Worm (Caenorhabditis elegans) whole organism, L4 larva: ENCODE data around the gene VC5.2.

Experiments
- F49E8.2 ChIP-seq: sonication (generic microtip); optimal IDR thresholded peaks from 2 replicates; lab custom pipeline; 2016; ENCODE audit warnings: missing compliant biosample characterization, mild to moderate bottlenecking, missing genetic modification characterization, borderline replicate concordance
- T26A8.4 ChIP-seq: fragments of 200-800 bp; sonication (Bioruptor generic); IDR thresholded peaks from 2 replicates; pipeline ENCODE4 v1.3.6; 2022; ENCODE audit warnings: missing genetic modification characterization, missing compliant biosample characterization
- Y105C5A.15 ChIP-seq: fragments of 200-800 bp; sonication (Bioruptor generic); IDR thresholded peaks from 2 replicates; pipeline ENCODE4 v1.3.6; 2022; ENCODE audit warnings: missing genetic modification characterization, missing compliant biosample characterization
- Y75B8A.6 ChIP-seq: fragments of 200-800 bp; sonication (Bioruptor generic); IDR thresholded peaks from 2 replicates; pipeline ENCODE4 v1.3.6; 2022; ENCODE audit warnings: missing genetic modification reagents, missing genetic modification characterization, missing compliant biosample characterization
- ama-1 ChIP-seq: fragments of 150-350 bp; optimal IDR thresholded peaks from 2 replicates; lab custom pipeline; 2014; ENCODE audit warnings: inconsistent platforms, mixed read lengths
- daf-19 ChIP-seq: fragments of 200-800 bp; sonication (Bioruptor generic); conservative IDR thresholded peaks from 2 replicates; pipeline ENCODE4 v1.3.6; 2022; ENCODE audit warnings: missing genetic modification characterization, missing compliant biosample characterization
- dmd-8 ChIP-seq: fragments of 200-800 bp; sonication (Bioruptor generic); IDR thresholded peaks from 2 replicates; pipeline ENCODE4 v1.3.6; 2022; ENCODE audit warnings: missing genetic modification characterization, missing compliant biosample characterization
- dpl-1 ChIP-seq: fragments of 150-350 bp; optimal IDR thresholded peaks from 2 replicates; lab custom pipeline; 2014; ENCODE audit warnings: missing biosample characterization, missing genetic modification reagents, missing genetic modification characterization
- egl-27 ChIP-seq: sonication (generic microtip); optimal IDR thresholded peaks from 3 replicates; lab custom pipeline; 2017; ENCODE audit warnings: missing biosample characterization, missing genetic modification reagents, missing genetic modification characterization
- egl-43 ChIP-seq: fragments of 200-800 bp; sonication (Bioruptor generic); IDR thresholded peaks from 2 replicates; pipeline ENCODE4 v1.3.6; 2022; ENCODE audit warnings: missing genetic modification reagents, missing genetic modification characterization, missing compliant biosample characterization
- fos-1 ChIP-seq: fragments of 150-350 bp; optimal IDR thresholded peaks from 2 replicates; lab custom pipeline; 2014; ENCODE audit warnings: missing biosample characterization, missing genetic modification characterization
- gei-8 ChIP-seq: fragments of 200-800 bp; sonication (Bioruptor generic); optimal IDR thresholded peaks from 2 replicates; lab custom pipeline; 2018; ENCODE audit warnings: mild to moderate bottlenecking, missing genetic modification characterization, missing compliant biosample characterization
- lim-7 ChIP-seq: fragments of 200-800 bp; sonication (Bioruptor generic); IDR thresholded peaks from 2 replicates; pipeline ENCODE4 v1.3.6; 2022; ENCODE audit warnings: missing genetic modification characterization, missing compliant biosample characterization
- lin-1 ChIP-seq: fragments of 200-800 bp; sonication (Bioruptor generic); IDR thresholded peaks from 2 replicates; pipeline ENCODE4 v1.3.6; 2022; ENCODE audit warnings: missing genetic modification reagents, missing genetic modification characterization, missing compliant biosample characterization
- lin-13 ChIP-seq: fragments of 150-350 bp; optimal IDR thresholded peaks from 2 replicates; lab custom pipeline; 2014; ENCODE audit warnings: missing biosample characterization, missing genetic modification reagents, missing genetic modification characterization
- lin-38 ChIP-seq: fragments of 200-800 bp; sonication (Bioruptor generic); IDR thresholded peaks from 2 replicates; pipeline ENCODE4 v1.3.6; 2022; ENCODE audit warnings: missing genetic modification reagents, missing genetic modification characterization, missing compliant biosample characterization
- lsy-2 ChIP-seq, 2 experiments: fragments of 150-350 bp in 1 of 2; sonication (generic microtip) in 1 of 2; optimal IDR thresholded peaks; 2 replicates each; lab custom pipeline; 2014 to 2017; ENCODE audit warnings: missing biosample characterization in 2 of 2, missing genetic modification characterization in 2 of 2
- madf-5 ChIP-seq, 2 experiments: fragments of 200-800 bp; sonication (Bioruptor generic); IDR thresholded peaks; 2 replicates each; pipeline ENCODE4 v1.3.6; 2022; ENCODE audit warnings: missing compliant biosample characterization in 2 of 2, missing genetic modification characterization in 2 of 2
- mdl-1 ChIP-seq, 2 experiments: fragments of 150-350 bp in 1 of 2; sonication (generic microtip) in 1 of 2; optimal IDR thresholded peaks; 2 replicates each; lab custom pipeline; 2014 to 2017; ENCODE audit warnings: missing biosample characterization in 2 of 2, missing genetic modification characterization in 2 of 2
- mep-1 ChIP-seq: fragments of 150-350 bp; sonication (generic microtip); optimal IDR thresholded peaks from 3 replicates; lab custom pipeline; 2014; ENCODE audit warnings: missing biosample characterization, missing genetic modification characterization
- mes-2 ChIP-seq: sonication (generic microtip); optimal IDR thresholded peaks from 2 replicates; lab custom pipeline; 2016; ENCODE audit warnings: missing genotype, mild to moderate bottlenecking, missing genetic modification characterization, missing compliant biosample characterization; ENCODE audit not compliant: poor library complexity, severe bottlenecking
- mxl-2 ChIP-seq: fragments of 200-800 bp; sonication (Bioruptor generic); conservative IDR thresholded peaks from 2 replicates; pipeline ENCODE4 v1.3.6; 2022; ENCODE audit warnings: missing genetic modification reagents, missing genetic modification characterization, missing compliant biosample characterization
- mxl-3 ChIP-seq: fragments of 200-800 bp; sonication (Bioruptor generic); optimal IDR thresholded peaks from 2 replicates; lab custom pipeline; 2018; ENCODE audit warnings: mild to moderate bottlenecking, missing genetic modification characterization, missing compliant biosample characterization
- nhr-11 ChIP-seq: fragments of 150-350 bp; optimal IDR thresholded peaks from 2 replicates; lab custom pipeline; 2014; ENCODE audit warnings: missing biosample characterization, missing genetic modification characterization
- nhr-237 ChIP-seq: sonication (generic microtip); optimal IDR thresholded peaks from 2 replicates; lab custom pipeline; 2017; ENCODE audit warnings: missing biosample characterization, missing genetic modification characterization
- nhr-25 ChIP-seq: sonication (generic microtip); optimal IDR thresholded peaks from 2 replicates; lab custom pipeline; 2017; ENCODE audit warnings: missing genetic modification characterization, mild to moderate bottlenecking, missing compliant biosample characterization, antibody characterized with exemption, moderate library complexity, borderline replicate concordance; ENCODE audit not compliant: insufficient read depth
- nhr-28 ChIP-seq: fragments of 150-350 bp; optimal IDR thresholded peaks from 2 replicates; lab custom pipeline; 2014; ENCODE audit warnings: missing biosample characterization, missing genetic modification characterization
- nhr-42 ChIP-seq: fragments of 200-800 bp; sonication (Bioruptor generic); IDR thresholded peaks from 2 replicates; pipeline ENCODE4 v1.3.6; 2022; ENCODE audit warnings: missing genetic modification characterization, missing compliant biosample characterization
- nhr-48 ChIP-seq: sonication (generic microtip); optimal IDR thresholded peaks from 2 replicates; lab custom pipeline; 2016; ENCODE audit warnings: mild to moderate bottlenecking, missing genetic modification characterization, missing compliant biosample characterization
- nhr-76 ChIP-seq: fragments of 150-350 bp; optimal IDR thresholded peaks from 2 replicates; lab custom pipeline; 2014; ENCODE audit warnings: missing biosample characterization, missing genetic modification characterization
- sdz-12 ChIP-seq: fragments of 200-800 bp; sonication (Bioruptor generic); optimal IDR thresholded peaks from 2 replicates; lab custom pipeline; 2018; ENCODE audit warnings: mild to moderate bottlenecking, missing genetic modification characterization, missing compliant biosample characterization
- snpc-1.2 ChIP-seq: fragments of 200-800 bp; sonication (Bioruptor generic); IDR thresholded peaks from 2 replicates; pipeline ENCODE4 v1.3.6; 2022; ENCODE audit warnings: missing genetic modification reagents, missing genetic modification characterization, missing compliant biosample characterization
- spr-1 ChIP-seq: sonication (generic microtip); optimal IDR thresholded peaks from 2 replicates; lab custom pipeline; 2016; ENCODE audit warnings: mild to moderate bottlenecking, missing genetic modification characterization, missing compliant biosample characterization
- unc-130 ChIP-seq: sonication (generic microtip); optimal IDR thresholded peaks from 2 replicates; lab custom pipeline; 2016; ENCODE audit warnings: missing genetic modification reagents, missing genetic modification characterization, missing compliant biosample characterization
- unc-39 ChIP-seq: sonication (generic microtip); optimal IDR thresholded peaks from 2 replicates; lab custom pipeline; 2017; ENCODE audit warnings: missing biosample characterization, missing genetic modification characterization
- unc-62 ChIP-seq, 3 experiments: fragments of 150-350 bp in 1 of 3; sonication (generic microtip); optimal IDR thresholded peaks in 2 of 3; peaks in 1 of 3; 1 replicate in 1 of 3; 2 replicates in 2 of 3; lab custom pipeline; 2014 to 2017; ENCODE audit warnings: missing biosample characterization in 3 of 3, missing genetic modification characterization in 3 of 3, missing genetic modification reagents in 3 of 3, missing genotype in 1 of 3
- vab-7 ChIP-seq: fragments of 200-800 bp; sonication (Bioruptor generic); IDR thresholded peaks from 2 replicates; pipeline ENCODE4 v1.3.6; 2022; ENCODE audit warnings: missing genetic modification reagents, missing genetic modification characterization, missing compliant biosample characterization
- zfp-2 ChIP-seq: sonication (generic microtip); optimal IDR thresholded peaks from 2 replicates; lab custom pipeline; 2016; ENCODE audit warnings: mild to moderate bottlenecking, missing genetic modification characterization, missing compliant biosample characterization
- zfp-3 ChIP-seq: fragments of 200-800 bp; sonication (Bioruptor generic); conservative IDR thresholded peaks from 2 replicates; pipeline ENCODE4 v1.3.6; 2022; ENCODE audit warnings: missing genetic modification reagents, missing genetic modification characterization, missing compliant biosample characterization
- ztf-7 ChIP-seq: fragments of 150-350 bp; optimal IDR thresholded peaks from 2 replicates; lab custom pipeline; 2014; ENCODE audit warnings: missing biosample characterization, missing genetic modification characterization

The VC5.2 gene

DNA sequence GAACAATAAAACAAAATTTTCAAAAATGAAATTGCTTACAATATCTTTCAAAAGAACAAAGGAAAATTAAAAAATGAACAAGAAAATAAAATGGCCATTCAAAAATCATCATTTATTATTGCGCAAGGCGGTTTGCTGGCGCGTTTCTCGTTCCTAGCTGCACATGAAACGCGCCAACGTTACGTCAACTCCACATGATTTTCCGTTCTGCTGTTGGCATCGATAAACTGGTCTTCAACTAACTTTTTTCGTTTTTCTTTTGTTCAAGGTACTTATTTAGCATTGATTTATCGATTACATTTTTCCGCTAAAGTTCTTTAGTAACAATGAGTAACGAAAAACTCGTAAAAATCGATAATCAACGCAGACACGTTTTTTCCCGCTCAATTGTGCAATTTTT is 25.4 kb upstream of the VC5.2 start, which contains the start of the genes Y57E12AL.6 and Y57E12AL.1 (continued):
- TF ChIP-seq dpl-1 (GFP tag; lab: Kevin White, UChicago) (peak; percentile 85), zfp-2 (no peak), daf-19 (GFP tag; lab: Robert Waterston, UW) (no peak), nhr-25 (tag; lab: Kevin White, UChicago) (peak; percentile 5), lin-13 (GFP tag; lab: Kevin White, UChicago) (peak; percentile 62), Y75B8A.6 (GFP tag; lab: Robert Waterston, UW) (no peak), F49E8.2 (tag; lab: Kevin White, UChicago) (no peak), dmd-8 (GFP tag; lab: Robert Waterston, UW) (no peak), lin-1 (no peak), ama-1 (no peak), unc-39 (tag; lab: Kevin White, UChicago) (no peak), ztf-7 (tag; lab: Kevin White, UChicago) (peak; percentile 84), spr-1 (tag; lab: Kevin White, UChicago) (peak; percentile 73), egl-27 (tag; lab: Kevin White, UChicago) (no peak), Y105C5A.15 (GFP tag; lab: Robert Waterston, UW) (no peak)

DNA sequence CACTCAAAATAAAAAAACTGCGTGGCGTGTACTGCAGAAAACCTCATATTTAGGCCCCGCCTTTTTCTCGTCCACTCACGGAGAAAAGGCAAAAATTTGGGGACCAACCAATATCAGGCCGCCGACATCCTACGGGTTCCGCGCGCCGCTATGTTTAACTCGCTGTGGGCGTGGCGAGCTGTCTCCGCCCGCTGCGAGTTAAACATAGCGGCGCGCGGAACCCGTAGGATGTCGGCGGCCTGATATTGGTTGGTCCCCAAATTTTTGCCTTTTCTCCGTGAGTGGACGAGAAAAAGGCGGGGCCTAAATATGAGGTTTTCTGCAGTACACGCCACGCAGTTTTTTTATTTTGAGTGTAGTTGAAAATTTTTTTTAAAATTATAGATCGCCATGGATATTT is 23.0 kb upstream of the VC5.2 start, which contains the start of gene tmem-258:
Gene tmem-258, plus strand, starts transcription at position 385 of the 400 bp plus-strand sequence.
- TF ChIP-seq lin-38 (GFP tag; lab: Robert Waterston, UW): peak; percentile 31

DNA sequence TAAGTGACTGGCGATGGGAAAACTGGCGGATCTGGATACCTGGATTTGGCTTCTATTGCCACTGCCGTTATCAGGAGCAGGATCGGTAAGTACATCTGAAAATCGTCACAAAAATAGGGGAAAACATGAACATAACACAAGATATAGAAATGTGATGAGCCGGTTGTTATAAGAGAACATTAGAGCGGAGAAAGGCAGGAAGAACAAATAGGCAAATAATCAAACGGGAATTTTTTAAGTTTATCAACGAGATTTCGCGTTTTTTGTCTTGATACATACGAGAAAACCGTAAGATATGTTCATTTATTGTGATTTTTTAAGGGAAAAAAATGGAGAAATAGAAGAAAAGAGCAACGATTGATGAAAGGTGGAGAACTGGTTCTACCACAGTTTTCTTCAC is 20.5 kb upstream of the VC5.2 start, which contains the start of gene Y57E12AR.1:
Gene Y57E12AR.1, minus strand, starts transcription at position 101 of the 400 bp plus-strand sequence.
- TF ChIP-seq vab-7 (GFP tag; lab: Robert Waterston, UW): no peak
- TF ChIP-seq mep-1 (tag; lab: Kevin White, UChicago): no peak
- no peak for TF ChIP-seq lin-13 (GFP tag; lab: Kevin White, UChicago)
- no peak for TF ChIP-seq mxl-2 (GFP tag; lab: Robert Waterston, UW)
- TF ChIP-seq gei-8 (GFP tag; lab: Kevin White, UChicago): no peak
- no peak for TF ChIP-seq F49E8.2 (tag; lab: Kevin White, UChicago)
- no peak for TF ChIP-seq mxl-3 (GFP tag; lab: Kevin White, UChicago)
- TF ChIP-seq nhr-237: no peak
- no peak for TF ChIP-seq nhr-76 (tag; lab: Kevin White, UChicago)
- no peak for TF ChIP-seq fos-1
- TF ChIP-seq unc-130 (GFP tag; lab: Kevin White, UChicago): no peak
- TF ChIP-seq mdl-1 (tag; optimal IDR thresholded peaks at IDR 0.05; lab: Kevin White, UChicago): no peak
- no peak for TF ChIP-seq zfp-3 (GFP tag; lab: Robert Waterston, UW)
- no peak for TF ChIP-seq nhr-28 (tag; lab: Kevin White, UChicago)
- TF ChIP-seq T26A8.4 (GFP tag; lab: Robert Waterston, UW): no peak
- TF ChIP-seq nhr-42 (GFP tag; lab: Robert Waterston, UW): no peak
- no peak for TF ChIP-seq sdz-12

DNA sequence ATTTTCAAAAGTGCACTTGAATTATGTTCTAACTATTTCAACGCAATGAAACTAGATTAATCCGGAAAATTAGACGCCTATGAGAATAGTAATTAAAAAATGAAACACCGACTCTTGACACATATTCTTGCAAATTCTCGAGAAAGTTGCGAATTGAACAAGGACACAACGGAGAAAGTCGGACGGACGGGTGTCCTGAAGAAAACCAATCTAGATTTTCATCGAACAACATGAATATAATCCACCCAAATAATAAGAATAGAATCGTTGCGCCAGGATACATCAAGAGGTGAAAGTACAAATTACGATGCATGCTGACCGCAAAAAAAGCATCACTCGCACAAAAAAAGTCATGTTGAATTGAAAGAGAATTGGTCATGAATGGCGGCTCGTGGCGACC is 16.9 kb upstream of the VC5.2 start:
- TF ChIP-seq nhr-11 (tag; lab: Kevin White, UChicago) (no peak), unc-62 (GFP tag; optimal IDR thresholded peaks at IDR 0.05 in 1 of 2; lab: Kevin White, UChicago) (peak in 1 of 2 experiments; percentile 59), unc-62 (tag; optimal IDR thresholded peaks at IDR 0.05; lab: Kevin White, UChicago) (no peak)

DNA sequence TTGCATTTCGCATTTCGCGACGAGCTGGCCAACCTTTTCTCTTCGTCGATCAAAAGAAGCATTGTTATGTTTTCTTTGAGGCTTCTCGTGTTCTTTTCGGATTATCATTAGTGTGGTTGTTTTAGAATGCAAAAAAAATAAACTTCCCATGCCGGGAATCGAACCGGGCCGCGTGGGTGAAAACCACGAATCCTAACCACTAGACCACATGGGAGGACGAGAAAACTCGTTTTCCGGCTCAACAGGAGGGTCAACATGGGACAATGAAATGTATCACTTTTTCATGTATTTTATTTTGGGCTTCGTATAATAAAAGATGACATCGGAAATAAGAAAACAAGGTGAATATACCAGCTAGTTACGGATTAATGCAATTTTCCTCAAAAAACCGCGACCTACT is 16.2 kb upstream of the VC5.2 start:
- peak; percentile 9 for TF ChIP-seq mes-2 (tag; lab: Kevin White, UChicago)
- 0 out of 2 replicates have a peak, but pooled peaks have one; percentile 54 for TF ChIP-seq lim-7
- TF ChIP-seq madf-5 (GFP tag; IDR thresholded peaks at IDR 0.05; lab: Robert Waterston, UW): 0 out of 4 replicates have a peak, but pooled peaks of 1 of the 2 experiments have one; percentile 29
- no peak for TF ChIP-seq nhr-48 (tag; lab: Kevin White, UChicago)
- TF ChIP-seq snpc-1.2 (GFP tag; lab: Robert Waterston, UW): 0 out of 2 replicates have a peak, but pooled peaks have one; percentile 11
- no peak for TF ChIP-seq lsy-2 (tag; optimal IDR thresholded peaks at IDR 0.05; lab: Kevin White, UChicago)
- 0 out of 2 replicates have a peak, but pooled peaks have one; percentile 30 for TF ChIP-seq egl-43 (GFP tag; lab: Robert Waterston, UW)
